Worm (Caenorhabditis elegans) whole organism, L1 larva: ENCODE data around the gene figl-1.

ENCODE experiments used
- C04F5.9 ChIP-seq: sonication (generic microtip); optimal IDR thresholded peaks from 2 replicates; lab custom pipeline; 2016; ENCODE audit warnings: missing genetic modification characterization, missing compliant biosample characterization
- C34B4.2 ChIP-seq: sonication (generic microtip); optimal IDR thresholded peaks from 2 replicates; lab custom pipeline; 2017; ENCODE audit warnings: mild to moderate bottlenecking, missing genetic modification characterization, missing compliant biosample characterization
- Y116A8C.19 ChIP-seq: sonication (generic microtip); optimal IDR thresholded peaks from 2 replicates; lab custom pipeline; 2016; ENCODE audit warnings: missing compliant biosample characterization, missing genetic modification characterization, borderline replicate concordance
- alr-1 ChIP-seq: fragments of 200-800 bp; sonication (Bioruptor generic); optimal IDR thresholded peaks from 2 replicates; lab custom pipeline; 2018; ENCODE audit warnings: borderline replicate concordance, mild to moderate bottlenecking, missing genetic modification characterization, missing compliant biosample characterization
- aly-2 ChIP-seq: fragments of 150-350 bp; optimal IDR thresholded peaks from 2 replicates; lab custom pipeline; 2014; ENCODE audit warnings: missing biosample characterization, missing genetic modification characterization
- blmp-1 ChIP-seq: fragments of 150-350 bp; optimal IDR thresholded peaks from 2 replicates; lab custom pipeline; 2014; ENCODE audit warnings: missing biosample characterization, missing genetic modification characterization
- ceh-63 ChIP-seq: fragments of 200-800 bp; sonication (Bioruptor generic); optimal IDR thresholded peaks from 2 replicates; lab custom pipeline; 2018; ENCODE audit warnings: mild to moderate bottlenecking, missing genetic modification characterization, missing compliant biosample characterization
- ceh-8 ChIP-seq: fragments of 200-800 bp; sonication (Bioruptor generic); optimal IDR thresholded peaks from 2 replicates; lab custom pipeline; 2018; ENCODE audit warnings: mild to moderate bottlenecking, missing genetic modification characterization, moderate library complexity, missing compliant biosample characterization
- ceh-88 ChIP-seq: fragments of 200-800 bp; sonication (Bioruptor generic); IDR thresholded peaks from 2 replicates; pipeline ENCODE4 v1.3.6; 2022; ENCODE audit warnings: missing genetic modification characterization, missing compliant biosample characterization
- dpl-1 ChIP-seq, 3 experiments: fragments of 150-350 bp in 2 of 3; sonication (generic microtip) in 1 of 3; optimal IDR thresholded peaks; 2 replicates each; lab custom pipeline; 2014 to 2017; ENCODE audit warnings: missing biosample characterization in 3 of 3, missing genetic modification characterization in 3 of 3, missing genetic modification reagents in 3 of 3
- dsc-1 ChIP-seq: sonication (generic microtip); optimal IDR thresholded peaks from 2 replicates; lab custom pipeline; 2016; ENCODE audit warnings: mild to moderate bottlenecking, missing genetic modification characterization, missing compliant biosample characterization
- efl-1 ChIP-seq, 4 experiments: fragments of 150-350 bp; optimal IDR thresholded peaks in 3 of 4; peaks in 1 of 4; 1 replicate in 1 of 4; 2 replicates in 3 of 4; lab custom pipeline; 2014; ENCODE audit warnings: missing biosample characterization in 2 of 4, missing genetic modification characterization in 2 of 4, missing genetic modification reagents in 2 of 4
- efl-3 ChIP-seq: fragments of 200-800 bp; sonication (Bioruptor generic); optimal IDR thresholded peaks from 2 replicates; lab custom pipeline; 2018; ENCODE audit warnings: mild to moderate bottlenecking, missing genetic modification characterization, missing compliant biosample characterization
- egl-13 ChIP-seq: sonication (generic microtip); optimal IDR thresholded peaks from 2 replicates; lab custom pipeline; 2016; ENCODE audit warnings: missing genotype, missing genetic modification reagents, missing genetic modification characterization, missing compliant biosample characterization
- egl-27 ChIP-seq, 2 experiments: fragments of 150-350 bp in 1 of 2; sonication (generic microtip); optimal IDR thresholded peaks; 3 replicates each; lab custom pipeline; 2017 to 2018; ENCODE audit warnings: missing biosample characterization in 2 of 2, missing genetic modification characterization in 2 of 2, missing genetic modification reagents in 2 of 2
- elt-2 ChIP-seq: sonication (generic microtip); optimal IDR thresholded peaks from 2 replicates; lab custom pipeline; 2016; ENCODE audit warnings: missing genetic modification characterization, mild to moderate bottlenecking, inconsistent platforms, missing compliant biosample characterization, missing genetic modification reagents
- elt-3 ChIP-seq, 6 experiments: fragments of 150-350 bp in 1 of 6; sonication (generic microtip); optimal IDR thresholded peaks; 2 replicates each; lab custom pipeline; 2017 to 2018; ENCODE audit warnings: missing biosample characterization in 6 of 6, missing genetic modification characterization in 6 of 6, inconsistent platforms in 1 of 6
- fkh-10 ChIP-seq: sonication (generic microtip); optimal IDR thresholded peaks from 2 replicates; lab custom pipeline; 2017; ENCODE audit warnings: missing biosample characterization, missing genetic modification reagents, missing genetic modification characterization
- fkh-4 ChIP-seq: sonication (generic microtip); optimal IDR thresholded peaks from 2 replicates; lab custom pipeline; 2016; ENCODE audit warnings: missing compliant biosample characterization, missing genetic modification characterization, borderline replicate concordance
- fos-1 ChIP-seq: fragments of 150-350 bp; optimal IDR thresholded peaks from 2 replicates; lab custom pipeline; 2014; ENCODE audit warnings: missing biosample characterization, missing genetic modification characterization
- grh-1 ChIP-seq: fragments of 200-800 bp; sonication (Bioruptor generic); IDR thresholded peaks from 2 replicates; pipeline ENCODE4 v1.3.6; 2022; ENCODE audit warnings: missing genetic modification reagents, missing genetic modification characterization, missing compliant biosample characterization
- hlh-17 ChIP-seq: fragments of 200-800 bp; sonication (Bioruptor generic); optimal IDR thresholded peaks from 2 replicates; lab custom pipeline; 2018; ENCODE audit warnings: missing genetic modification characterization, mild to moderate bottlenecking, missing compliant biosample characterization, moderate library complexity, borderline replicate concordance
- hlh-4 ChIP-seq: sonication (generic microtip); optimal IDR thresholded peaks from 2 replicates; lab custom pipeline; 2016; ENCODE audit warnings: mild to moderate bottlenecking, missing genetic modification characterization, missing compliant biosample characterization
- hpl-2 ChIP-seq: fragments of 150-350 bp; optimal IDR thresholded peaks from 2 replicates; lab custom pipeline; 2014; ENCODE audit warnings: missing biosample characterization, missing genetic modification reagents, missing genetic modification characterization
- irx-1 ChIP-seq: sonication (generic microtip); optimal IDR thresholded peaks from 2 replicates; lab custom pipeline; 2016; ENCODE audit warnings: missing genetic modification characterization, missing compliant biosample characterization
- lin-35 ChIP-seq, 2 experiments: fragments of 150-350 bp; optimal IDR thresholded peaks; 2 replicates each; lab custom pipeline; 2014; ENCODE audit warnings: missing biosample characterization in 2 of 2, missing genetic modification characterization in 2 of 2, missing genetic modification reagents in 2 of 2
- lir-3 ChIP-seq: sonication (generic microtip); optimal IDR thresholded peaks from 2 replicates; lab custom pipeline; 2016; ENCODE audit warnings: mild to moderate bottlenecking, missing genetic modification characterization, moderate library complexity, missing compliant biosample characterization; ENCODE audit not compliant: poor library complexity
- lsy-2 ChIP-seq, 2 experiments: fragments of 150-350 bp; optimal IDR thresholded peaks; 2 replicates each; lab custom pipeline; 2014; ENCODE audit warnings: missing biosample characterization in 2 of 2, missing genetic modification characterization in 2 of 2
- mdl-1 ChIP-seq, 2 experiments: fragments of 150-350 bp; optimal IDR thresholded peaks; 2 replicates each; lab custom pipeline; 2014 to 2017; ENCODE audit warnings: missing biosample characterization in 2 of 2, missing genetic modification characterization in 2 of 2, inconsistent platforms in 1 of 2
- nhr-12 ChIP-seq: sonication (generic microtip); optimal IDR thresholded peaks from 2 replicates; lab custom pipeline; 2017; ENCODE audit warnings: missing biosample characterization, missing genetic modification characterization
- nhr-19 ChIP-seq: fragments of 200-800 bp; sonication (Bioruptor generic); conservative IDR thresholded peaks from 2 replicates; pipeline ENCODE4 v1.3.6; 2022; ENCODE audit warnings: missing genetic modification characterization, missing compliant biosample characterization
- nhr-20 ChIP-seq: sonication (generic microtip); optimal IDR thresholded peaks from 2 replicates; lab custom pipeline; 2016; ENCODE audit warnings: mild to moderate bottlenecking, missing genetic modification characterization, missing compliant biosample characterization
- nhr-237 ChIP-seq: fragments of 150-350 bp; optimal IDR thresholded peaks from 2 replicates; lab custom pipeline; 2014; ENCODE audit warnings: missing biosample characterization, missing genetic modification characterization
- nhr-28 ChIP-seq: fragments of 150-350 bp; optimal IDR thresholded peaks from 2 replicates; lab custom pipeline; 2014; ENCODE audit warnings: missing biosample characterization, missing genetic modification characterization
- nhr-47 ChIP-seq: sonication (generic microtip); optimal IDR thresholded peaks from 2 replicates; lab custom pipeline; 2016; ENCODE audit warnings: mild to moderate bottlenecking, missing genetic modification characterization, moderate library complexity, missing compliant biosample characterization
- nhr-71 ChIP-seq: sonication (generic microtip); optimal IDR thresholded peaks from 2 replicates; lab custom pipeline; 2016; ENCODE audit warnings: mild to moderate bottlenecking, missing genetic modification characterization, moderate library complexity, missing compliant biosample characterization
- nhr-77 ChIP-seq: fragments of 150-350 bp; optimal IDR thresholded peaks from 2 replicates; lab custom pipeline; 2014; ENCODE audit warnings: missing biosample characterization, missing genetic modification characterization
- nhr-84 ChIP-seq: sonication (generic microtip); optimal IDR thresholded peaks from 2 replicates; lab custom pipeline; 2017; ENCODE audit warnings: missing biosample characterization, missing genetic modification characterization
- nhr-85 ChIP-seq: sonication (generic microtip); peaks from one replicate; lab custom pipeline; 2016; ENCODE audit warnings: missing genetic modification characterization, inconsistent platforms, missing compliant biosample characterization
- pqm-1 ChIP-seq: sonication (generic microtip); optimal IDR thresholded peaks from 3 replicates; lab custom pipeline; 2017; ENCODE audit warnings: missing biosample characterization, missing genetic modification characterization
- snpc-4 ChIP-seq: fragments of 150-350 bp; optimal IDR thresholded peaks from 2 replicates; lab custom pipeline; 2014; ENCODE audit warnings: missing biosample characterization, missing genetic modification characterization
- sup-37 ChIP-seq: fragments of 200-800 bp; sonication (Bioruptor generic); optimal IDR thresholded peaks from 2 replicates; lab custom pipeline; 2018; ENCODE audit warnings: mild to moderate bottlenecking, missing genetic modification characterization, missing compliant biosample characterization
- swsn-7 ChIP-seq: sonication (generic microtip); optimal IDR thresholded peaks from 2 replicates; lab custom pipeline; 2016; ENCODE audit warnings: missing genetic modification characterization, missing compliant biosample characterization
- tbx-2 ChIP-seq: sonication (generic microtip); optimal IDR thresholded peaks from 2 replicates; lab custom pipeline; 2016; ENCODE audit warnings: missing genetic modification characterization, missing compliant biosample characterization
- tlp-1 ChIP-seq: fragments of 150-350 bp; optimal IDR thresholded peaks from 2 replicates; lab custom pipeline; 2014; ENCODE audit warnings: missing biosample characterization, missing genetic modification characterization
- unc-62 ChIP-seq: fragments of 150-350 bp; optimal IDR thresholded peaks from 2 replicates; lab custom pipeline; 2014; ENCODE audit warnings: missing biosample characterization, missing genetic modification reagents, missing genetic modification characterization
- vab-15 ChIP-seq: sonication (generic microtip); optimal IDR thresholded peaks from 2 replicates; lab custom pipeline; 2017; ENCODE audit warnings: missing genotype, mild to moderate bottlenecking, missing genetic modification characterization, missing compliant biosample characterization
- zag-1 ChIP-seq: fragments of 150-350 bp; optimal IDR thresholded peaks from 2 replicates; lab custom pipeline; 2014; ENCODE audit warnings: missing biosample characterization, missing genetic modification characterization
- ztf-11 ChIP-seq, 2 experiments: sonication (generic microtip); optimal IDR thresholded peaks; 2 replicates each; lab custom pipeline; 2016 to 2017; ENCODE audit warnings: missing genetic modification characterization in 2 of 2, missing biosample characterization in 1 of 2, missing compliant biosample characterization in 1 of 2

Gene figl-1

ce11 chrV:4372986-4373385, 27.2 kb upstream of the figl-1 start:
- TF ChIP-seq nhr-28 (tag; lab: Kevin White, UChicago) = no peak
- no peak for TF ChIP-seq efl-1 (optimal IDR thresholded peaks at IDR 0.05; lab: Kevin White, UChicago)
- TF ChIP-seq efl-1 (GFP tag; optimal IDR thresholded peaks at IDR 0.05 in 1 of 2; lab: Kevin White, UChicago) = peak in 1 of 2 experiments; percentile 89
- no peak for TF ChIP-seq snpc-4 (tag; lab: Kevin White, UChicago)

DNA sequence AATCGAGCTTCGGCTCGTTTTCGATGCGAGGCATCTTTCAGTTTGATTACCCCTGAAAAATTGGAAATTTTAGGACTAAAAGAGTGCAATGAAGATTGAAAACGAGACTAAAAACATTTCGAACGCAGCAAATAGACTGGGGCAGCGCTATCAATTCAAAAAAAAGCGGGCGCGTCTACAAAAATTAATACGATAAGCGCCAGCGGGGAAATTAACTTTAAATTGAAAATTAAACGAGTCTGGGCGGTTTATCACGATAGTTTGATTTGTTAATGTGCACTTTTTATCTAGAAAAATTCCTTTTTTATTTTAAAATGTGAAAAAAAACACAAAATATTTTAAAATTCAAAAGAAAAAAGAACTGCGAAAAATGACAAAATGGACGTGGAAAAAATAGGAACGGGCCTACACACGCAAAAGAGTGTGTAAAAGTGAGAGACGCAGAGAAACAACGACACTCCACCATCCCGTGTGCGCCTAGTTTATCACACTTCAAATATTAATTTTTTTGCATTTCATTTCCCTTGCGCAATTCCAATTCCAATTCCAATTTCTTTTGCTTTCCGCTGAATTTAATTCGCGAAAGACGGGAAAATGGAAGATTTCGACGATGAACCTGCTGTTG, 25.6 kb upstream of the figl-1 start, which contains the start of the genes gmpr-1 and fipp-1:
Gene gmpr-1 (minus strand): TSS at position 75 of the 625 bp plus-strand sequence.
Gene fipp-1 (plus strand): TSS at position 499 of the 625 bp plus-strand sequence.
- TF ChIP-seq nhr-71 (tag; lab: Kevin White, UChicago) = peak; percentile 81
- TF ChIP-seq grh-1 (GFP tag; lab: Robert Waterston, UW) = peak; percentile 67
- TF ChIP-seq egl-13 (tag; lab: Kevin White, UChicago) = peak; percentile 22
- TF ChIP-seq lin-35 (GFP tag; optimal IDR thresholded peaks at IDR 0.05; lab: Kevin White, UChicago) = peak; percentile 67 to 82
- TF ChIP-seq Y116A8C.19 = no peak
- TF ChIP-seq C34B4.2 (tag; lab: Kevin White, UChicago) = no peak
- TF ChIP-seq pqm-1 (tag; lab: Kevin White, UChicago) = no peak
- TF ChIP-seq tlp-1 (tag; lab: Kevin White, UChicago) = no peak
- TF ChIP-seq efl-3 (GFP tag; lab: Kevin White, UChicago) = no peak
- peak; percentile 80 for TF ChIP-seq nhr-47 (tag; lab: Kevin White, UChicago)
- TF ChIP-seq fos-1 = no peak
- TF ChIP-seq nhr-84 (tag; lab: Kevin White, UChicago) = no peak
- no peak for TF ChIP-seq C04F5.9
- TF ChIP-seq nhr-77 (tag; lab: Kevin White, UChicago) = no peak
- TF ChIP-seq fkh-10 = no peak
- TF ChIP-seq hlh-17 = no peak
- no peak for TF ChIP-seq hlh-4 (tag; lab: Kevin White, UChicago)
- no peak for TF ChIP-seq unc-62 (GFP tag; lab: Kevin White, UChicago)
- no peak for TF ChIP-seq nhr-12 (tag; lab: Kevin White, UChicago)
- TF ChIP-seq hpl-2 = no peak
- no peak for TF ChIP-seq nhr-237 (tag; lab: Kevin White, UChicago)
- peak; percentile 57 for TF ChIP-seq dsc-1
- no peak for TF ChIP-seq ceh-88 (GFP tag; lab: Robert Waterston, UW)
- peak; percentile 38 for TF ChIP-seq ceh-8 (GFP tag; lab: Kevin White, UChicago)
- peak; percentile 77 for TF ChIP-seq swsn-7 (tag; lab: Kevin White, UChicago)
- TF ChIP-seq ceh-63 (GFP tag; lab: Kevin White, UChicago) = no peak
- TF ChIP-seq alr-1 (tag; lab: Kevin White, UChicago) = no peak
- no peak for TF ChIP-seq nhr-28 (tag; lab: Kevin White, UChicago)
- TF ChIP-seq nhr-85 = peak; percentile 82
- no peak for TF ChIP-seq zag-1
- no peak for TF ChIP-seq egl-27 (tag; optimal IDR thresholded peaks at IDR 0.05; lab: Kevin White, UChicago)
- TF ChIP-seq lsy-2 (tag; optimal IDR thresholded peaks at IDR 0.05; lab: Kevin White, UChicago) = peak; percentile 75 to 78
- TF ChIP-seq elt-3 (tag; optimal IDR thresholded peaks at IDR 0.05; lab: Kevin White, UChicago) = peak in 2 of 6 experiments; percentile 7 to 54
- TF ChIP-seq fkh-4 (tag; lab: Kevin White, UChicago) = no peak
- peak; percentile 33 for TF ChIP-seq blmp-1 (tag; lab: Kevin White, UChicago)
- peak; percentile 59 for TF ChIP-seq irx-1 (tag; lab: Kevin White, UChicago)
- TF ChIP-seq nhr-20 (tag; lab: Kevin White, UChicago) = peak; percentile 69
- no peak for TF ChIP-seq vab-15 (tag; lab: Kevin White, UChicago)
- TF ChIP-seq dpl-1 (GFP tag; optimal IDR thresholded peaks at IDR 0.05; lab: Kevin White, UChicago) = peak; percentile 64 to 78 (median 73)
- TF ChIP-seq nhr-19 = peak; percentile 70
- TF ChIP-seq tbx-2 (tag; lab: Kevin White, UChicago) = peak; percentile 71
- no peak for TF ChIP-seq aly-2 (tag; lab: Kevin White, UChicago)
- no peak for TF ChIP-seq ztf-11 (tag; optimal IDR thresholded peaks at IDR 0.05; lab: Kevin White, UChicago)
- no peak for TF ChIP-seq sup-37 (GFP tag; lab: Kevin White, UChicago)
- peak in 1 of 2 experiments; percentile 30 for TF ChIP-seq mdl-1 (tag; optimal IDR thresholded peaks at IDR 0.05; lab: Kevin White, UChicago)
- peak; percentile 22 for TF ChIP-seq elt-2 (tag; lab: Kevin White, UChicago)
- no peak for TF ChIP-seq lir-3 (tag; lab: Kevin White, UChicago)
